Fruit fly (Drosophila melanogaster) whole organism, prepupa: ENCODE data around the gene gNacalpha.
A peak's percentile ranks its signal among the peaks of the same experiment; 100 is the strongest.

Experiments used
- Blimp-1 ChIP-seq: fragments of 200-800 bp; sonication (Bioruptor generic); optimal IDR thresholded peaks from 3 replicates; lab custom pipeline; 2017; ENCODE audit warnings: missing biosample characterization, missing genetic modification characterization, mild to moderate bottlenecking, moderate library complexity, missing genetic modification reagents
- CG10631 ChIP-seq: fragments of 200-800 bp; sonication (Bioruptor generic); optimal IDR thresholded peaks from 2 replicates; lab custom pipeline; 2016; ENCODE audit warnings: missing biosample characterization, missing genetic modification characterization
- CG10669 ChIP-seq: fragments of 200-800 bp; sonication (Bioruptor generic); optimal IDR thresholded peaks from 3 replicates; lab custom pipeline; 2018; ENCODE audit warnings: missing biosample characterization, mild to moderate bottlenecking, missing genetic modification characterization, moderate library complexity
- CG11294 ChIP-seq: fragments of 200-800 bp; sonication (Bioruptor generic); IDR thresholded peaks from 2 replicates; pipeline ENCODE4 v1.3.6; 2022; ENCODE audit warnings: missing biosample characterization, missing genetic modification characterization
- CG11762 ChIP-seq: fragments of 200-800 bp; sonication (Bioruptor generic); optimal IDR thresholded peaks from 3 replicates; lab custom pipeline; 2016; ENCODE audit warnings: missing biosample characterization, missing genetic modification characterization; ENCODE audit not compliant: insufficient read depth
- CG11902 ChIP-seq: fragments of 200-800 bp; sonication (Bioruptor generic); optimal IDR thresholded peaks from 3 replicates; lab custom pipeline; 2016; ENCODE audit warnings: missing biosample characterization, missing genetic modification characterization
- CG15336 ChIP-seq: fragments of 200-800 bp; sonication (Bioruptor generic); IDR thresholded peaks from 2 replicates; pipeline ENCODE4 v1.3.6; 2022; ENCODE audit warnings: missing biosample characterization, missing genetic modification characterization
- CG1621 ChIP-seq: fragments of 200-800 bp; sonication (Bioruptor generic); optimal IDR thresholded peaks from 3 replicates; lab custom pipeline; 2018; ENCODE audit warnings: missing biosample characterization, mild to moderate bottlenecking, missing genetic modification characterization
- CG16779 ChIP-seq: fragments of 200-800 bp; sonication (Bioruptor generic); optimal IDR thresholded peaks from 3 replicates; lab custom pipeline; 2017; ENCODE audit warnings: missing biosample characterization, mild to moderate bottlenecking, missing genetic modification characterization
- CG32006 ChIP-seq: fragments of 200-800 bp; sonication (Bioruptor generic); optimal IDR thresholded peaks from 3 replicates; lab custom pipeline; 2017; ENCODE audit warnings: missing biosample characterization, mild to moderate bottlenecking, missing genetic modification characterization
- CG34406 ChIP-seq: fragments of 200-800 bp; sonication (Bioruptor generic); optimal IDR thresholded peaks from 3 replicates; lab custom pipeline; 2016; ENCODE audit warnings: missing biosample characterization, missing genetic modification characterization
- CG3919 ChIP-seq: fragments of 200-800 bp; sonication (Bioruptor generic); optimal IDR thresholded peaks from 3 replicates; lab custom pipeline; 2016; ENCODE audit warnings: missing biosample characterization, missing genetic modification characterization
- CG4318 ChIP-seq: fragments of 200-800 bp; sonication (Bioruptor generic); optimal IDR thresholded peaks from 3 replicates; lab custom pipeline; 2017; ENCODE audit warnings: missing biosample characterization, mild to moderate bottlenecking, missing genetic modification characterization
- CG6163 ChIP-seq: fragments of 200-800 bp; sonication (Bioruptor generic); IDR thresholded peaks from 3 replicates; pipeline ENCODE4 v1.3.6; 2022; ENCODE audit warnings: missing biosample characterization, missing genetic modification characterization
- CG6276 ChIP-seq: fragments of 200-800 bp; sonication (Bioruptor generic); optimal IDR thresholded peaks from 2 replicates; lab custom pipeline; 2017; ENCODE audit warnings: missing biosample characterization, mild to moderate bottlenecking, missing genetic modification characterization
- CG6792 ChIP-seq: fragments of 200-800 bp; sonication (Bioruptor generic); optimal IDR thresholded peaks from 3 replicates; lab custom pipeline; 2016; ENCODE audit warnings: missing biosample characterization, missing genetic modification characterization
- CG6808 ChIP-seq: fragments of 200-800 bp; sonication (Bioruptor generic); optimal IDR thresholded peaks from 3 replicates; lab custom pipeline; 2017; ENCODE audit warnings: missing biosample characterization, missing genetic modification characterization, mild to moderate bottlenecking, moderate library complexity, missing genetic modification reagents
- CG8319 ChIP-seq: fragments of 200-800 bp; sonication (Bioruptor generic); optimal IDR thresholded peaks from 3 replicates; lab custom pipeline; 2016; ENCODE audit warnings: missing biosample characterization, missing genetic modification characterization
- CG8632 ChIP-seq: fragments of 200-800 bp; sonication (Bioruptor generic); optimal IDR thresholded peaks from 3 replicates; lab custom pipeline; 2016; ENCODE audit warnings: missing biosample characterization, missing genetic modification characterization
- CG9139 ChIP-seq: fragments of 200-800 bp; sonication (Bioruptor generic); optimal IDR thresholded peaks from 3 replicates; lab custom pipeline; 2017; ENCODE audit warnings: missing biosample characterization, mild to moderate bottlenecking, missing genetic modification characterization
- Eip75B ChIP-seq: fragments of 200-800 bp; sonication (Bioruptor generic); optimal IDR thresholded peaks from 3 replicates; lab custom pipeline; 2016; ENCODE audit warnings: missing biosample characterization, missing genetic modification characterization
- Eip78C ChIP-seq: fragments of 200-800 bp; sonication (Bioruptor generic); peaks from one replicate; lab custom pipeline; 2016; ENCODE audit warnings: missing biosample characterization, missing genetic modification characterization
- Eip93F ChIP-seq: fragments of 200-800 bp; sonication (Bioruptor generic); optimal IDR thresholded peaks from 2 replicates; lab custom pipeline; 2016; ENCODE audit warnings: missing biosample characterization, mild to moderate bottlenecking, missing genetic modification characterization
- Ets21C ChIP-seq: fragments of 200-800 bp; sonication (Bioruptor generic); optimal IDR thresholded peaks from 3 replicates; lab custom pipeline; 2016; ENCODE audit warnings: missing biosample characterization, missing genetic modification characterization
- Gug ChIP-seq: fragments of 200-800 bp; sonication (Bioruptor generic); IDR thresholded peaks from 2 replicates; pipeline ENCODE4 v1.3.6; 2022; ENCODE audit warnings: missing biosample characterization, missing genetic modification characterization
- Hr38 ChIP-seq: sonication (Bioruptor generic); optimal IDR thresholded peaks from 2 replicates; lab custom pipeline; 2016; ENCODE audit warnings: missing biosample characterization, missing genetic modification characterization
- Hr39 ChIP-seq: fragments of 200-800 bp; sonication (Bioruptor generic); optimal IDR thresholded peaks from 2 replicates; lab custom pipeline; 2016; ENCODE audit warnings: missing biosample characterization, missing genetic modification characterization
- Hr4 ChIP-seq: fragments of 200-800 bp; sonication (Bioruptor generic); optimal IDR thresholded peaks from 3 replicates; lab custom pipeline; 2016; ENCODE audit warnings: missing biosample characterization, missing genetic modification characterization
- Lpt ChIP-seq: fragments of 200-800 bp; sonication (Bioruptor generic); optimal IDR thresholded peaks from 3 replicates; lab custom pipeline; 2016; ENCODE audit warnings: missing biosample characterization, missing genetic modification characterization
- Met ChIP-seq: fragments of 200-800 bp; sonication (Bioruptor generic); optimal IDR thresholded peaks from 3 replicates; lab custom pipeline; 2016; ENCODE audit warnings: missing biosample characterization, missing genetic modification characterization
- OdsH ChIP-seq: fragments of 200-800 bp; sonication (Bioruptor generic); optimal IDR thresholded peaks from 3 replicates; lab custom pipeline; 2016; ENCODE audit warnings: missing biosample characterization, missing genetic modification characterization
- Smox ChIP-seq: fragments of 200-800 bp; sonication (Bioruptor generic); optimal IDR thresholded peaks from 3 replicates; lab custom pipeline; 2016; ENCODE audit warnings: missing biosample characterization, missing genetic modification characterization
- Sox102F ChIP-seq: fragments of 200-800 bp; sonication (Bioruptor generic); optimal IDR thresholded peaks from 2 replicates; lab custom pipeline; 2016; ENCODE audit warnings: missing biosample characterization, mild to moderate bottlenecking, missing genetic modification characterization
- Sox14 ChIP-seq: fragments of 200-800 bp; sonication (Bioruptor generic); optimal IDR thresholded peaks from 3 replicates; lab custom pipeline; 2016; ENCODE audit warnings: missing biosample characterization, missing genetic modification characterization
- Sox15 ChIP-seq: fragments of 200-800 bp; sonication (Bioruptor generic); optimal IDR thresholded peaks from 3 replicates; lab custom pipeline; 2016; ENCODE audit warnings: missing biosample characterization, missing genetic modification characterization
- achi ChIP-seq: fragments of 200-800 bp; sonication (Bioruptor generic); optimal IDR thresholded peaks from 3 replicates; lab custom pipeline; 2016; ENCODE audit warnings: missing biosample characterization, missing genetic modification characterization
- acj6 ChIP-seq: fragments of 200-800 bp; sonication (Bioruptor generic); optimal IDR thresholded peaks from 3 replicates; lab custom pipeline; 2016; ENCODE audit warnings: missing biosample characterization, missing genetic modification characterization
- cyc ChIP-seq: fragments of 200-800 bp; sonication (Bioruptor generic); optimal IDR thresholded peaks from 3 replicates; lab custom pipeline; 2016; ENCODE audit warnings: missing biosample characterization, missing genetic modification characterization
- dac ChIP-seq: fragments of 200-800 bp; sonication (Bioruptor generic); optimal IDR thresholded peaks from 2 replicates; lab custom pipeline; 2017; ENCODE audit warnings: missing biosample characterization, mild to moderate bottlenecking, missing genetic modification characterization
- dsx ChIP-seq: fragments of 200-800 bp; optimal IDR thresholded peaks from 3 replicates; lab custom pipeline; 2019; ENCODE audit warnings: missing biosample characterization, mild to moderate bottlenecking, missing genetic modification characterization, moderate library complexity; ENCODE audit not compliant: poor library complexity, severe bottlenecking
- eg ChIP-seq: fragments of 200-800 bp; sonication (Bioruptor generic); IDR thresholded peaks from 3 replicates; pipeline ENCODE4 v1.3.6; 2022; ENCODE audit warnings: missing biosample characterization, missing genetic modification characterization
- esn ChIP-seq: fragments of 200-800 bp; sonication (Bioruptor generic); optimal IDR thresholded peaks from 2 replicates; lab custom pipeline; 2016; ENCODE audit warnings: missing biosample characterization, mild to moderate bottlenecking, missing genetic modification characterization, moderate library complexity
- fd59A ChIP-seq: fragments of 200-800 bp; sonication (Bioruptor generic); optimal IDR thresholded peaks from 2 replicates; lab custom pipeline; 2017; ENCODE audit warnings: missing biosample characterization, mild to moderate bottlenecking, missing genetic modification characterization, missing genetic modification reagents
- fd85E ChIP-seq: fragments of 200-800 bp; sonication (Bioruptor generic); optimal IDR thresholded peaks from 3 replicates; lab custom pipeline; 2016; ENCODE audit warnings: missing biosample characterization, missing genetic modification characterization
- fkh ChIP-seq: fragments of 200-800 bp; sonication (Bioruptor generic); optimal IDR thresholded peaks from 3 replicates; lab custom pipeline; 2017; ENCODE audit warnings: missing biosample characterization, mild to moderate bottlenecking, missing genetic modification characterization, moderate library complexity
- lz ChIP-seq: fragments of 200-800 bp; sonication (Bioruptor generic); optimal IDR thresholded peaks from 3 replicates; lab custom pipeline; 2016; ENCODE audit warnings: missing biosample characterization, missing genetic modification characterization
- net ChIP-seq: fragments of 200-800 bp; sonication (Bioruptor generic); optimal IDR thresholded peaks from 3 replicates; lab custom pipeline; 2016; ENCODE audit warnings: missing biosample characterization, missing genetic modification characterization
- salr ChIP-seq, 2 experiments: fragments of 200-800 bp; sonication (Bioruptor generic); optimal IDR thresholded peaks; 3 replicates each; lab custom pipeline; 2016 to 2018; ENCODE audit warnings: missing biosample characterization in 2 of 2, missing genetic modification characterization in 2 of 2, mild to moderate bottlenecking in 1 of 2
- ss ChIP-seq, 2 experiments: fragments of 200-800 bp; sonication (Bioruptor generic); optimal IDR thresholded peaks; 2 replicates in 1 of 2; 3 replicates in 1 of 2; lab custom pipeline; 2017 to 2018; ENCODE audit warnings: mild to moderate bottlenecking in 2 of 2, missing biosample characterization in 2 of 2, missing genetic modification characterization in 2 of 2, moderate library complexity in 1 of 2
- svp ChIP-seq: fragments of 200-800 bp; sonication (Bioruptor generic); peaks from one replicate; lab custom pipeline; 2016; ENCODE audit warnings: missing biosample characterization, missing genetic modification characterization

Gene gNacalpha

dm6 chr2L:1069475-1069874 is 32.4 kb downstream of the gNacalpha start (continued):
- TF ChIP-seq Lpt (GFP tag; lab: Kevin White, UChicago): no peak
- TF ChIP-seq fd85E (GFP tag; lab: Kevin White, UChicago): no peak
- TF ChIP-seq svp: peak; percentile 77
- TF ChIP-seq Met (GFP tag; lab: Kevin White, UChicago): peak; percentile 51
- TF ChIP-seq CG6808 (GFP tag; lab: Kevin White, UChicago): no peak
- no peak for TF ChIP-seq Blimp-1 (GFP tag; lab: Kevin White, UChicago)
- no peak for TF ChIP-seq Eip75B (GFP tag; lab: Kevin White, UChicago)
- 0 out of 3 replicates have a peak, but pooled peaks have one; percentile 12 for TF ChIP-seq CG6163 (GFP tag; lab: Robert Waterston, UW)
- TF ChIP-seq ss (GFP tag; optimal IDR thresholded peaks at IDR 0.05; lab: Kevin White, UChicago): no peak
- no peak for TF ChIP-seq net (GFP tag; lab: Kevin White, UChicago)
- TF ChIP-seq CG8319 (GFP tag; lab: Kevin White, UChicago): no peak
- TF ChIP-seq Hr4 (GFP tag; lab: Kevin White, UChicago): no peak
- TF ChIP-seq OdsH: peak; percentile 23
- TF ChIP-seq lz (GFP tag; lab: Kevin White, UChicago): peak; percentile 16
- TF ChIP-seq CG10631 (GFP tag; lab: Kevin White, UChicago): no peak
- TF ChIP-seq acj6 (GFP tag; lab: Kevin White, UChicago): no peak
- no peak for TF ChIP-seq dac (GFP tag; lab: Kevin White, UChicago)
- peak; percentile 22 for TF ChIP-seq Sox102F (GFP tag; lab: Kevin White, UChicago)
- TF ChIP-seq Hr38: no peak
- TF ChIP-seq fkh: no peak
- no peak for TF ChIP-seq CG6792 (GFP tag; lab: Kevin White, UChicago)
- TF ChIP-seq fd59A (GFP tag; lab: Kevin White, UChicago): no peak
- no peak for TF ChIP-seq CG8632
- TF ChIP-seq CG34406 (GFP tag; lab: Kevin White, UChicago): no peak
- TF ChIP-seq Hr39 (GFP tag; lab: Kevin White, UChicago): no peak
- TF ChIP-seq CG15336 (GFP tag; lab: Robert Waterston, UW): no peak
- TF ChIP-seq Sox15 (GFP tag; lab: Kevin White, UChicago): no peak
- peak; percentile 44 for TF ChIP-seq Eip78C (GFP tag; lab: Kevin White, UChicago)
- TF ChIP-seq CG16779 (tag; lab: Kevin White, UChicago): no peak

DNA sequence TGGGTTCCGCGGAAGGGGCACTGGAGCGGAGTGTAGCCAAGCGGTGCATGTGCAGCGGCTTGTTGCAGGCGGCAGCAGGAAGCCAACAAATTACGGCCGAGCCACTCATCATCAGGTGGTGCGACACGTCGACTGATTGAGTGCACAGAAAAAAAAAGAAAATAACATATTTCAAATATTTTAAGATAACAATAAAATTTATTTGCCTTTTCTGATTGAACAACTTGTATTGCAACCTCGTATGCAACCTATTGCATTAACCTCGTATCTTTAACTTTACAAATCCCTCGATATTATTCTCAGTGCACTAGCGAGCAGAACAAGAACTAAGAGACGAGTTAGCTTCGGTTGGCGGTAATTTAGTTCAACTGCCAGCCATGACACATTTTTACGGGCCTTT is 33.3 kb downstream of the gNacalpha start:
- TF ChIP-seq CG10669 (GFP tag; lab: Kevin White, UChicago): peak; percentile 59
- TF ChIP-seq Eip93F (GFP tag; lab: Kevin White, UChicago): no peak
- peak; percentile 53 for TF ChIP-seq Sox14 (GFP tag; lab: Kevin White, UChicago)
- peak; percentile 64 for TF ChIP-seq Gug (GFP tag; lab: Robert Waterston, UW)
- peak; percentile 73 for TF ChIP-seq achi (GFP tag; lab: Kevin White, UChicago)
- TF ChIP-seq Ets21C: no peak
- TF ChIP-seq CG6276: peak; percentile 40
- TF ChIP-seq fd85E (GFP tag; lab: Kevin White, UChicago): no peak
- TF ChIP-seq eg (GFP tag; lab: Robert Waterston, UW): peak; percentile 71
- peak; percentile 58 for TF ChIP-seq CG6808 (GFP tag; lab: Kevin White, UChicago)
- peak; percentile 62 for TF ChIP-seq lz (GFP tag; lab: Kevin White, UChicago)
- peak; percentile 51 for TF ChIP-seq Smox (GFP tag; lab: Kevin White, UChicago)
- TF ChIP-seq CG1621: peak; percentile 65
- peak; percentile 56 for TF ChIP-seq dsx (GFP tag; lab: Kevin White, UChicago)
- TF ChIP-seq cyc (GFP tag; lab: Kevin White, UChicago): peak; percentile 45
- peak; percentile 40 to 56 for TF ChIP-seq salr (GFP tag; optimal IDR thresholded peaks at IDR 0.05; lab: Kevin White, UChicago)
- no peak for TF ChIP-seq CG11762 (GFP tag; lab: Kevin White, UChicago)
- TF ChIP-seq fd59A (GFP tag; lab: Kevin White, UChicago): peak; percentile 46
- TF ChIP-seq CG8632: peak; percentile 39
- TF ChIP-seq CG9139 (GFP tag; lab: Kevin White, UChicago): peak; percentile 15
- peak; percentile 70 for TF ChIP-seq CG15336 (GFP tag; lab: Robert Waterston, UW)
- peak; percentile 67 for TF ChIP-seq esn
- TF ChIP-seq CG3919 (GFP tag; lab: Kevin White, UChicago): peak; percentile 64
- peak; percentile 84 for TF ChIP-seq CG6163 (GFP tag; lab: Robert Waterston, UW)
- peak; percentile 5 for TF ChIP-seq CG11902
- TF ChIP-seq Hr39 (GFP tag; lab: Kevin White, UChicago): peak; percentile 43
- TF ChIP-seq ss (GFP tag; optimal IDR thresholded peaks at IDR 0.05; lab: Kevin White, UChicago): peak; percentile 49 to 56
- TF ChIP-seq CG11294: no peak
- peak; percentile 70 for TF ChIP-seq CG32006 (GFP tag; lab: Kevin White, UChicago)
- TF ChIP-seq fkh: no peak
- peak; percentile 51 for TF ChIP-seq CG4318
